Fruit fly (Drosophila melanogaster) Kc167 (cell line): ENCODE results near the gene Zaf1.

Experiments
- Myc ChIP-seq: fragments of >200 bp; optimal IDR thresholded peaks from 2 replicates; lab custom pipeline; 2017; ENCODE audit warnings: missing external identifiers
- Sin3A ChIP-seq: fragments of >200 bp; optimal IDR thresholded peaks from 2 replicates; lab custom pipeline; 2018; ENCODE audit warnings: missing external identifiers
- insv ChIP-seq: fragments of >200 bp; optimal IDR thresholded peaks from 3 replicates; lab custom pipeline; 2018; ENCODE audit warnings: missing external identifiers

DNA sequence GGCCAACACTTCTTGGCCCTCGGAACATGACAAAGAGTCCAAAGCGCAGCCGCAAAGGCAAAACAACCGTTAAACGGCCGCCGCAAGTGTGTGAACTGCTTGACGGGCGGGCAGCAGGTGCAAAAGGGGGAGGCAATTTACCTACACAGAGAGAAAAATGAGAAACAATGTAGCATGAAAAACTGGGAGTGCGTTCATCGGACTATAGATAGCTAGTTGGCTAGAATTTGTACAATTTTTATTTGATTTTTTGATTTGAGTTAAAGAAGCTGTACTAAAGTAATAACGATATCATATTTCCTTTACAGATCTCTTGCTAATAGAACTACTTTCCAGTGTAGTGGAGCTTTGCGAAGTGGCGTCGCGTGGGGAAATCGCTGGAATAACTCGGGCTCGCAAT, 29.9 kb downstream of the Zaf1 start:
- no peak for TF ChIP-seq Myc (lab: Kevin White, UChicago)
- TF ChIP-seq insv (lab: Kevin White, UChicago): no peak
- no peak for TF ChIP-seq Sin3A (lab: Kevin White, UChicago)
